Worm (Caenorhabditis elegans): ENCODE results near the gene B0454.6.

Gene B0454.6

ce11 chrII:3063984-3064383, 31.4 kb downstream of the B0454.6 start:
- no peak for TF ChIP-seq ceh-90 (tag; optimal IDR thresholded peaks at IDR 0.05)
- no peak for TF ChIP-seq F16B12.6 (tag; optimal IDR thresholded peaks at IDR 0.05)
- no peak for TF ChIP-seq mab-9 (GFP tag; IDR thresholded peaks at IDR 0.05)
- no peak for TF ChIP-seq ets-5 (GFP tag; IDR thresholded peaks at IDR 0.05)
- no peak for TF ChIP-seq nhr-12 (tag; optimal IDR thresholded peaks at IDR 0.05)
- TF ChIP-seq elt-3 (tag; optimal IDR thresholded peaks at IDR 0.05): no peak
- TF ChIP-seq sptf-1 (tag; optimal IDR thresholded peaks at IDR 0.05): no peak
- TF ChIP-seq hpl-2 (GFP tag; optimal IDR thresholded peaks at IDR 0.05): no peak
- TF ChIP-seq irx-1 (tag; optimal IDR thresholded peaks at IDR 0.05): no peak
- TF ChIP-seq grh-1 (GFP tag; IDR thresholded peaks at IDR 0.05): no peak
- no peak for TF ChIP-seq sox-4 (tag; optimal IDR thresholded peaks at IDR 0.05)

- TF ChIP-seq hpl-2 (GFP tag; optimal IDR thresholded peaks at IDR 0.05) (no peak), hlh-4 (tag; optimal IDR thresholded peaks at IDR 0.05) (no peak), isw-1 (GFP tag; IDR thresholded peaks at IDR 0.05) (no peak), nhr-77 (tag; optimal IDR thresholded peaks at IDR 0.05) (no peak), mep-1 (tag; optimal IDR thresholded peaks at IDR 0.05) (no peak), fkh-8 (tag; optimal IDR thresholded peaks at IDR 0.05) (no peak), vab-15 (tag; optimal IDR thresholded peaks at IDR 0.05) (no peak), egl-27 (tag; optimal IDR thresholded peaks at IDR 0.05) (no peak), unc-86 (tag; optimal IDR thresholded peaks at IDR 0.05) (no peak), nhr-11 (tag; optimal IDR thresholded peaks at IDR 0.05) (no peak), nhr-12 (tag; optimal IDR thresholded peaks at IDR 0.05) (no peak), unc-62 (GFP tag; optimal IDR thresholded peaks at IDR 0.05) (no peak), pqm-1 (tag; optimal IDR thresholded peaks at IDR 0.05) (no peak), efl-3 (GFP tag; optimal IDR thresholded peaks at IDR 0.05) (no peak), snu-23 (GFP tag; optimal IDR thresholded peaks at IDR 0.05) (no peak)
These were observed 32.1 kb downstream of the B0454.6 start for ce11 chrII:3064631-3065030.

DNA sequence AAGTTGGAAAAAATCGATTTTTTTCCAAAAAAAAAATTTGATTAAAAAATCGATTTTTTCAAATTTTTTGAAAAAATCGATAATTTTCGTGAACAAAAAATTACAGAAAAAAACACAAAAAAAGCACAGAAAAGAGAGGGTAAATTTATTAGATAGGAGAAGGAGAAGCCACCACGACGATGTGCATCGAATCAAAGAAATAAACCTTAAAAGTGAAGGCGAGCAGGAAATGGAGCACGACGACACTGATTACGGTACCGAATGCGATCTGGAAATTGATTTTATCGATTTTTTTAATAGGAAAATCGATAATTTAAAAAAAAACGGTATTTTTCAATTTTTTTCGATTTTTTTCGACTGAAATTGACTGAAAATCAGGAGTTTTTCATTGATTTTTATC, 32.5 kb downstream of the B0454.6 start:
- TF ChIP-seq nhr-12 (tag; optimal IDR thresholded peaks at IDR 0.05) (no peak), hpl-2 (GFP tag; optimal IDR thresholded peaks at IDR 0.05) (no peak), pax-3 (tag; optimal IDR thresholded peaks at IDR 0.05) (no peak), nhr-77 (tag; optimal IDR thresholded peaks at IDR 0.05) (no peak), nhr-71 (tag; optimal IDR thresholded peaks at IDR 0.05) (no peak), nhr-11 (tag; optimal IDR thresholded peaks at IDR 0.05) (no peak), fkh-10 (GFP tag; optimal IDR thresholded peaks at IDR 0.05) (no peak), lin-15B (tag; optimal IDR thresholded peaks at IDR 0.05) (no peak), skn-1 (tag; optimal IDR thresholded peaks at IDR 0.05) (no peak), blmp-1 (tag; optimal IDR thresholded peaks at IDR 0.05) (no peak), lin-13 (GFP tag; optimal IDR thresholded peaks at IDR 0.05) (no peak), rnt-1 (tag; optimal IDR thresholded peaks at IDR 0.05) (no peak), nhr-85 (tag) (peak; percentile 35), efl-1 (optimal IDR thresholded peaks at IDR 0.05) (no peak), efl-1 (GFP tag; optimal IDR thresholded peaks at IDR 0.05 in 1 of 2) (peak in 1 of 2 experiments; percentile 90), mef-2 (tag; optimal IDR thresholded peaks at IDR 0.05) (no peak), pag-3 (tag; optimal IDR thresholded peaks at IDR 0.05; ENCODE audit: borderline replicate concordance, insufficient read depth) (no peak), nhr-19 (GFP tag; conservative IDR thresholded peaks at IDR 0.05) (no peak)

ce11 chrII:3066401-3066800, 33.8 kb downstream of the B0454.6 start:
- TF ChIP-seq irx-1 (tag; optimal IDR thresholded peaks at IDR 0.05) (no peak), dsc-1 (tag; optimal IDR thresholded peaks at IDR 0.05) (no peak), jun-1 (tag; optimal IDR thresholded peaks at IDR 0.05) (no peak), blmp-1 (tag; optimal IDR thresholded peaks at IDR 0.05) (no peak), C16A3.4 (tag; optimal IDR thresholded peaks at IDR 0.05) (no peak), mab-9 (GFP tag; IDR thresholded peaks at IDR 0.05) (no peak), ets-5 (GFP tag; IDR thresholded peaks at IDR 0.05) (no peak), ceh-82 (tag; optimal IDR thresholded peaks at IDR 0.05) (no peak), egl-27 (tag; optimal IDR thresholded peaks at IDR 0.05) (no peak), ceh-88 (GFP tag; IDR thresholded peaks at IDR 0.05) (no peak), nhr-19 (GFP tag; conservative IDR thresholded peaks at IDR 0.05) (no peak), lin-15B (tag; optimal IDR thresholded peaks at IDR 0.05) (no peak), nhr-12 (tag; optimal IDR thresholded peaks at IDR 0.05) (no peak), sptf-1 (tag; optimal IDR thresholded peaks at IDR 0.05) (no peak), zip-4 (GFP tag; optimal IDR thresholded peaks at IDR 0.05) (no peak), mef-2 (tag; optimal IDR thresholded peaks at IDR 0.05) (no peak), dpl-1 (GFP tag; optimal IDR thresholded peaks at IDR 0.05) (no peak), grh-1 (GFP tag; IDR thresholded peaks at IDR 0.05) (no peak)

Data from whole organism, L1 larva.